Worm (Caenorhabditis elegans): Measurements from ENCODE around the gene sru-40.

DNA sequence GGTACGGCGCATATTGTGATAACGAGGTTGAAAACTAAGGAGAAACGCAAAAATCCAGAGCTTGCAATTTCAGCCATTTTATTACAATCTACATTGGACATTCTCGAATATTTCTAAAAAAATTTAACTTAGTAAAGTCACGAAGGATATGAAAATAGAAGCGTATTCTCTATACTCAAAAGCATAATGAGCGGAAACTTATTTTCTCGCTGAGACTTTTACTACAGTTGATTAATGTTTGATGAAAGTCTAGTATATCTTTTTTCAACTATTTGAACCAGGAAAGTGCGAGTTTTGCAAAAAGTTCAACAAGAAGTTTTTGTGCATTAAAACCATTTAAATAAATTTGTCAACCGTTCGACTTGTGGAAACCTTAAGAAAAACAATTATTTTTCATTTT lies 37.5 kb upstream of the sru-40 start, which contains the start of gene srab-18:
- no peak for TF ChIP-seq skn-1 (tag; optimal IDR thresholded peaks at IDR 0.05)
- TF ChIP-seq unc-86 (tag; optimal IDR thresholded peaks at IDR 0.05): no peak
- TF ChIP-seq lin-35 (GFP tag; optimal IDR thresholded peaks at IDR 0.05): no peak
- TF ChIP-seq aly-2 (tag; optimal IDR thresholded peaks at IDR 0.05): no peak
- no peak for TF ChIP-seq unc-130 (tag; optimal IDR thresholded peaks at IDR 0.05)
- no peak for TF ChIP-seq snpc-4 (tag; optimal IDR thresholded peaks at IDR 0.05)
- no peak for TF ChIP-seq pqm-1 (tag; optimal IDR thresholded peaks at IDR 0.05)
- no peak for TF ChIP-seq lin-39 (tag; optimal IDR thresholded peaks at IDR 0.05)
- no peak for TF ChIP-seq nhr-77 (tag; optimal IDR thresholded peaks at IDR 0.05)
- TF ChIP-seq lir-3 (tag; optimal IDR thresholded peaks at IDR 0.05; ENCODE audit: poor library complexity): no peak
- no peak for TF ChIP-seq alr-1 (tag; optimal IDR thresholded peaks at IDR 0.05; ENCODE audit: borderline replicate concordance)
- no peak for TF ChIP-seq lin-13 (GFP tag; optimal IDR thresholded peaks at IDR 0.05)
- no peak for TF ChIP-seq mdl-1 (tag; optimal IDR thresholded peaks at IDR 0.05)
- no peak for TF ChIP-seq ceh-90 (tag; optimal IDR thresholded peaks at IDR 0.05)
